Worm (Caenorhabditis elegans): ENCODE measurements around the gene F56C9.3.

ce11 chrIII:7275296-7275695 lies 35.8 kb upstream of the F56C9.3 start, which contains the start of gene psd-1:
- no peak for TF ChIP-seq W03F9.2 (tag; optimal IDR thresholded peaks at IDR 0.05)
- no peak for TF ChIP-seq him-1 (tag; optimal IDR thresholded peaks at IDR 0.05)
- no peak for TF ChIP-seq dao-5 (tag; optimal IDR thresholded peaks at IDR 0.05)
